Worm (Caenorhabditis elegans) whole organism, late embryonic: ENCODE measurements around the gene pap-2.

Source experiments
- C38D4.7 ChIP-seq: fragments of 200-800 bp; sonication (Bioruptor generic); optimal IDR thresholded peaks from 2 replicates; lab custom pipeline; 2018; ENCODE audit warnings: mild to moderate bottlenecking, missing genetic modification characterization, moderate library complexity, missing compliant biosample characterization
- K02D7.2 ChIP-seq: sonication (generic microtip); optimal IDR thresholded peaks from 2 replicates; lab custom pipeline; 2017; ENCODE audit warnings: mild to moderate bottlenecking, missing genetic modification characterization, missing compliant biosample characterization
- T23F11.4 ChIP-seq: fragments of 200-800 bp; sonication (Bioruptor generic); optimal IDR thresholded peaks from 2 replicates; lab custom pipeline; 2018; ENCODE audit warnings: mild to moderate bottlenecking, missing genetic modification characterization, missing compliant biosample characterization
- Y22D7AL.16 ChIP-seq: sonication (generic microtip); optimal IDR thresholded peaks from 2 replicates; lab custom pipeline; 2016; ENCODE audit warnings: missing genetic modification characterization, missing compliant biosample characterization
- ceh-14 ChIP-seq: sonication (generic microtip); optimal IDR thresholded peaks from 2 replicates; lab custom pipeline; 2016; ENCODE audit warnings: missing genotype, missing genetic modification characterization, missing compliant biosample characterization
- ceh-18 ChIP-seq: sonication (generic microtip); optimal IDR thresholded peaks from 2 replicates; lab custom pipeline; 2016; ENCODE audit warnings: missing genetic modification characterization, missing compliant biosample characterization
- ceh-2 ChIP-seq: sonication (generic microtip); optimal IDR thresholded peaks from 2 replicates; lab custom pipeline; 2016; ENCODE audit warnings: missing genotype, missing genetic modification characterization, missing compliant biosample characterization
- ceh-24 ChIP-seq: sonication (generic microtip); optimal IDR thresholded peaks from 2 replicates; lab custom pipeline; 2016; ENCODE audit warnings: mild to moderate bottlenecking, missing genetic modification characterization, missing compliant biosample characterization
- ceh-30 ChIP-seq: fragments of 150-350 bp; optimal IDR thresholded peaks from 2 replicates; lab custom pipeline; 2014; ENCODE audit warnings: missing biosample characterization, missing genetic modification characterization
- ceh-6 ChIP-seq: fragments of 200-800 bp; sonication (Bioruptor generic); optimal IDR thresholded peaks from 2 replicates; lab custom pipeline; 2018; ENCODE audit warnings: mild to moderate bottlenecking, missing genetic modification characterization, missing compliant biosample characterization
- dmd-4 ChIP-seq: sonication (generic microtip); optimal IDR thresholded peaks from 2 replicates; lab custom pipeline; 2016; ENCODE audit warnings: borderline replicate concordance, missing genetic modification characterization, missing compliant biosample characterization
- dve-1 ChIP-seq: sonication (generic microtip); optimal IDR thresholded peaks from 2 replicates; lab custom pipeline; 2017; ENCODE audit warnings: antibody characterized with exemption, mild to moderate bottlenecking, missing genetic modification characterization, missing compliant biosample characterization
- elt-2 ChIP-seq: sonication (generic microtip); optimal IDR thresholded peaks from 2 replicates; lab custom pipeline; 2016; ENCODE audit warnings: missing genetic modification reagents, missing genetic modification characterization, missing compliant biosample characterization
- fax-1 ChIP-seq: sonication (generic microtip); optimal IDR thresholded peaks from 2 replicates; lab custom pipeline; 2016; ENCODE audit warnings: missing genotype, missing genetic modification characterization, missing compliant biosample characterization
- gmeb-2 ChIP-seq: sonication (generic microtip); optimal IDR thresholded peaks from 2 replicates; lab custom pipeline; 2016; ENCODE audit warnings: missing genetic modification characterization, inconsistent platforms, missing compliant biosample characterization
- hlh-15 ChIP-seq: sonication (generic microtip); optimal IDR thresholded peaks from 2 replicates; lab custom pipeline; 2016; ENCODE audit warnings: missing genetic modification characterization, missing compliant biosample characterization
- hlh-8 ChIP-seq: sonication (generic microtip); optimal IDR thresholded peaks from 2 replicates; lab custom pipeline; 2016; ENCODE audit warnings: missing genotype, missing genetic modification characterization, missing compliant biosample characterization
- madf-2 ChIP-seq: sonication (generic microtip); optimal IDR thresholded peaks from 2 replicates; lab custom pipeline; 2017; ENCODE audit warnings: missing genetic modification characterization, missing compliant biosample characterization
- nhr-11 ChIP-seq: fragments of 150-350 bp; optimal IDR thresholded peaks from 2 replicates; lab custom pipeline; 2014; ENCODE audit warnings: missing biosample characterization, missing genetic modification characterization
- pag-3 ChIP-seq: sonication (generic microtip); optimal IDR thresholded peaks from 2 replicates; lab custom pipeline; 2016; ENCODE audit warnings: missing compliant biosample characterization, missing genetic modification characterization, borderline replicate concordance
- pat-9 ChIP-seq: fragments of 200-800 bp; sonication (Bioruptor generic); optimal IDR thresholded peaks from 2 replicates; lab custom pipeline; 2018; ENCODE audit warnings: mild to moderate bottlenecking, missing genetic modification characterization, moderate library complexity, missing compliant biosample characterization
- pha-4 ChIP-seq: fragments of 150-350 bp; optimal IDR thresholded peaks from 2 replicates; lab custom pipeline; 2018; ENCODE audit warnings: missing biosample characterization, missing genetic modification reagents, missing genetic modification characterization
- rnt-1 ChIP-seq: sonication (generic microtip); optimal IDR thresholded peaks from 2 replicates; lab custom pipeline; 2016; ENCODE audit warnings: missing genetic modification characterization, missing compliant biosample characterization
- sdc-2 ChIP-seq: sonication (generic microtip); optimal IDR thresholded peaks from 2 replicates; lab custom pipeline; 2016; ENCODE audit warnings: missing genotype, missing genetic modification characterization, missing compliant biosample characterization
- sox-2 ChIP-seq: fragments of 200-800 bp; sonication (Bioruptor generic); IDR thresholded peaks from 2 replicates; pipeline ENCODE4 v1.3.6; 2022; ENCODE audit warnings: missing genetic modification reagents, missing genetic modification characterization, missing compliant biosample characterization
- syd-9 ChIP-seq: sonication (generic microtip); optimal IDR thresholded peaks from 2 replicates; lab custom pipeline; 2016; ENCODE audit warnings: mild to moderate bottlenecking, missing genetic modification characterization, moderate library complexity, missing compliant biosample characterization
- tbx-7 ChIP-seq: sonication (generic microtip); optimal IDR thresholded peaks from 2 replicates; lab custom pipeline; 2016; ENCODE audit warnings: missing genotype, missing genetic modification characterization, missing compliant biosample characterization
- ttx-3 ChIP-seq: sonication (generic microtip); optimal IDR thresholded peaks from 2 replicates; lab custom pipeline; 2016; ENCODE audit warnings: missing genetic modification reagents, missing genetic modification characterization, missing compliant biosample characterization
- unc-3 ChIP-seq, 2 experiments: fragments of 200-800 bp in 1 of 2; sonication (Bioruptor generic) in 1 of 2; sonication (generic microtip) in 1 of 2; conservative IDR thresholded peaks in 1 of 2; optimal IDR thresholded peaks in 1 of 2; 2 replicates each; pipeline versions ENCODE4 v1.3.6 to Lab custom; 2016 to 2022; ENCODE audit warnings: missing compliant biosample characterization in 2 of 2, missing genetic modification characterization in 2 of 2, missing genetic modification reagents in 1 of 2
- unc-42 ChIP-seq: sonication (generic microtip); optimal IDR thresholded peaks from 2 replicates; lab custom pipeline; 2016; ENCODE audit warnings: missing genotype, missing genetic modification characterization, missing compliant biosample characterization
- unc-55 ChIP-seq: sonication (generic microtip); optimal IDR thresholded peaks from 2 replicates; lab custom pipeline; 2017; ENCODE audit warnings: missing biosample characterization, missing genetic modification reagents, missing genetic modification characterization
- unc-86 ChIP-seq: sonication (generic microtip); optimal IDR thresholded peaks from 2 replicates; lab custom pipeline; 2016; ENCODE audit warnings: missing genetic modification characterization, missing compliant biosample characterization
- zip-5 ChIP-seq: sonication (generic microtip); optimal IDR thresholded peaks from 2 replicates; lab custom pipeline; 2016; ENCODE audit warnings: missing genetic modification characterization, missing compliant biosample characterization
- ztf-16 ChIP-seq: sonication (generic microtip); optimal IDR thresholded peaks from 2 replicates; lab custom pipeline; 2017; ENCODE audit warnings: missing genetic modification characterization, missing compliant biosample characterization

pap-2 gene

ce11 chrII:9566045-9566444 is 43.2 kb downstream of the pap-2 start (continued):
- TF ChIP-seq C38D4.7 (peak; percentile 84), sdc-2 (tag; lab: Kevin White, UChicago) (peak; percentile 80), pat-9 (tag; lab: Kevin White, UChicago) (peak; percentile 84), dmd-4 (peak; percentile 42), fax-1 (tag; lab: Kevin White, UChicago) (peak; percentile 67), madf-2 (peak; percentile 76), dve-1 (tag; lab: Kevin White, UChicago) (peak; percentile 83), unc-42 (tag; lab: Kevin White, UChicago) (peak; percentile 38), nhr-11 (no peak), unc-3 (GFP tag; conservative IDR thresholded peaks at IDR 0.05; lab: Robert Waterston, UW) (peak; percentile 80), unc-3 (tag; optimal IDR thresholded peaks at IDR 0.05; lab: Kevin White, UChicago) (peak; percentile 63), elt-2 (tag; lab: Kevin White, UChicago) (peak; percentile 91), hlh-8 (tag; lab: Kevin White, UChicago) (peak; percentile 49), ceh-6 (GFP tag; lab: Kevin White, UChicago) (peak; percentile 88), Y22D7AL.16 (peak; percentile 81), pag-3 (tag; lab: Kevin White, UChicago) (peak; percentile 68), pha-4 (no peak), ceh-18 (peak; percentile 70), gmeb-2 (peak; percentile 81), ztf-16 (peak; percentile 68), ceh-2 (tag; lab: Kevin White, UChicago) (peak; percentile 60), K02D7.2 (tag; lab: Kevin White, UChicago) (peak; percentile 72), ceh-14 (tag; lab: Kevin White, UChicago) (peak; percentile 16), tbx-7 (peak; percentile 45), unc-86 (peak; percentile 88), ceh-24 (tag; lab: Kevin White, UChicago) (peak; percentile 58), hlh-15 (peak; percentile 77), rnt-1 (tag; lab: Kevin White, UChicago) (peak; percentile 63), zip-5 (tag; lab: Kevin White, UChicago) (peak; percentile 65), T23F11.4 (peak; percentile 80), syd-9 (tag; lab: Kevin White, UChicago) (peak; percentile 86)

ce11 chrII:9560895-9561294 is 48.3 kb downstream of the pap-2 start:
- TF ChIP-seq dve-1 (tag; lab: Kevin White, UChicago) (no peak), madf-2 (no peak), ceh-2 (tag; lab: Kevin White, UChicago) (no peak), ceh-30 (no peak)
- TF ChIP-seq, all 69 proteins: peak for 0

ce11 chrII:9559929-9560328 is 49.3 kb downstream of the pap-2 start, which contains the start of gene F35H8.4:
Gene F35H8.4 (minus strand): TSS chrII:9560029.
- no peak for TF ChIP-seq rnt-1 (tag; lab: Kevin White, UChicago)
- TF ChIP-seq, all 69 proteins: peak for 0

- TF ChIP-seq sox-2 (no peak), unc-55 (GFP tag; lab: Kevin White, UChicago) (no peak), ttx-3 (tag; lab: Kevin White, UChicago) (no peak), zip-5 (tag; lab: Kevin White, UChicago) (no peak)
- TF ChIP-seq, all 69 proteins: peak for 0
These were observed 50.3 kb downstream of the pap-2 start for ce11 chrII:9558906-9559305.
